Worm (Caenorhabditis elegans) whole organism, late embryonic: ENCODE measurements around the gene ensh-1.

Source experiments
- C08G9.2 ChIP-seq: sonication (generic microtip); optimal IDR thresholded peaks from 2 replicates; lab custom pipeline; 2016; ENCODE audit warnings: mild to moderate bottlenecking, missing genetic modification characterization, moderate library complexity, missing compliant biosample characterization
- ceh-45 ChIP-seq: fragments of 200-800 bp; sonication (Bioruptor generic); IDR thresholded peaks from 2 replicates; pipeline ENCODE4 v1.3.6; 2022; ENCODE audit warnings: missing genetic modification reagents, missing genetic modification characterization, missing compliant biosample characterization
- che-1 ChIP-seq: sonication (generic microtip); optimal IDR thresholded peaks from 2 replicates; lab custom pipeline; 2016; ENCODE audit warnings: mild to moderate bottlenecking, missing genetic modification characterization, missing compliant biosample characterization
- fkh-10 ChIP-seq: fragments of 150-350 bp; optimal IDR thresholded peaks from 2 replicates; lab custom pipeline; 2014; ENCODE audit warnings: missing biosample characterization, missing genetic modification reagents, missing genetic modification characterization
- hlh-8 ChIP-seq: sonication (generic microtip); optimal IDR thresholded peaks from 2 replicates; lab custom pipeline; 2016; ENCODE audit warnings: missing genotype, missing genetic modification characterization, missing compliant biosample characterization
- odd-2 ChIP-seq: sonication (generic microtip); optimal IDR thresholded peaks from 2 replicates; lab custom pipeline; 2017; ENCODE audit warnings: antibody characterized with exemption, mild to moderate bottlenecking, missing genetic modification characterization, missing compliant biosample characterization
- ref-2 ChIP-seq: sonication (generic microtip); optimal IDR thresholded peaks from 2 replicates; lab custom pipeline; 2016; ENCODE audit warnings: missing genetic modification characterization, missing compliant biosample characterization
- sox-2 ChIP-seq: fragments of 200-800 bp; sonication (Bioruptor generic); IDR thresholded peaks from 2 replicates; pipeline ENCODE4 v1.3.6; 2022; ENCODE audit warnings: missing genetic modification reagents, missing genetic modification characterization, missing compliant biosample characterization
- syd-9 ChIP-seq: sonication (generic microtip); optimal IDR thresholded peaks from 2 replicates; lab custom pipeline; 2016; ENCODE audit warnings: mild to moderate bottlenecking, missing genetic modification characterization, moderate library complexity, missing compliant biosample characterization
- ttx-3 ChIP-seq: sonication (generic microtip); optimal IDR thresholded peaks from 2 replicates; lab custom pipeline; 2016; ENCODE audit warnings: missing genetic modification reagents, missing genetic modification characterization, missing compliant biosample characterization

DNA sequence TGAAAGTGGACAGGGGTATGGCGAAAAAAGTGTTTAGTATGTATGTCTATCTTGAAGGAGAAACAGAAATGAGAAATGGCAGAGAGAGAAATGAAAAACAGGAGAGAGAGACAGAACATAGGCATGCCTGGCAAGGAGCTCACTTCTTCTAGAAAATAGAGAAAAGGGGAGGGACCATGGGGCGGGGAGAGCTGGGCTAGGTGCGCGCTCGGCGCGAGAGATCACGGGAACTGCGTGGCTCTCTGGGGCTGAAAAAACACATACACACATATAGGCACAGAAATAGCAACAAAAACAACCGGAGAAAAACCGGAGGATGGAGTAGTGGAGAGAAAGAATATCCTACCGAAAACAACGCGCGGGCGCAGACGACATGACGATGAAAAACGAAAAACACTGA is 46.8 kb downstream of the ensh-1 start:
- no peak for TF ChIP-seq che-1
- no peak for TF ChIP-seq sox-2
- no peak for TF ChIP-seq hlh-8 (tag; lab: Kevin White, UChicago)
- no peak for TF ChIP-seq ref-2 (tag; lab: Kevin White, UChicago)
- no peak for TF ChIP-seq odd-2
- no peak for TF ChIP-seq ttx-3 (tag; lab: Kevin White, UChicago)
- TF ChIP-seq syd-9 (tag; lab: Kevin White, UChicago), result no peak
- TF ChIP-seq C08G9.2 (tag; lab: Kevin White, UChicago), result no peak
- TF ChIP-seq ceh-45, result no peak
- TF ChIP-seq fkh-10, result no peak
